Fruit fly (Drosophila melanogaster) Kc167 (cell line): ENCODE results near the gene CG34448.

ENCODE experiments used
- Myc ChIP-seq: fragments of >200 bp; optimal IDR thresholded peaks from 2 replicates; lab custom pipeline; 2017; ENCODE audit warnings: missing external identifiers
- Sin3A ChIP-seq: fragments of >200 bp; optimal IDR thresholded peaks from 2 replicates; lab custom pipeline; 2018; ENCODE audit warnings: missing external identifiers
- h ChIP-seq: fragments of >200 bp; optimal IDR thresholded peaks from 3 replicates; lab custom pipeline; 2018; ENCODE audit warnings: missing external identifiers
- insv ChIP-seq: fragments of >200 bp; optimal IDR thresholded peaks from 3 replicates; lab custom pipeline; 2018; ENCODE audit warnings: missing external identifiers
- psq ChIP-seq: fragments of >200 bp; optimal IDR thresholded peaks from 2 replicates; lab custom pipeline; 2017; ENCODE audit warnings: missing external identifiers
- ttk ChIP-seq: sonication (Bioruptor generic); optimal IDR thresholded peaks from 2 replicates; lab custom pipeline; 2017; ENCODE audit warnings: missing external identifiers

DNA sequence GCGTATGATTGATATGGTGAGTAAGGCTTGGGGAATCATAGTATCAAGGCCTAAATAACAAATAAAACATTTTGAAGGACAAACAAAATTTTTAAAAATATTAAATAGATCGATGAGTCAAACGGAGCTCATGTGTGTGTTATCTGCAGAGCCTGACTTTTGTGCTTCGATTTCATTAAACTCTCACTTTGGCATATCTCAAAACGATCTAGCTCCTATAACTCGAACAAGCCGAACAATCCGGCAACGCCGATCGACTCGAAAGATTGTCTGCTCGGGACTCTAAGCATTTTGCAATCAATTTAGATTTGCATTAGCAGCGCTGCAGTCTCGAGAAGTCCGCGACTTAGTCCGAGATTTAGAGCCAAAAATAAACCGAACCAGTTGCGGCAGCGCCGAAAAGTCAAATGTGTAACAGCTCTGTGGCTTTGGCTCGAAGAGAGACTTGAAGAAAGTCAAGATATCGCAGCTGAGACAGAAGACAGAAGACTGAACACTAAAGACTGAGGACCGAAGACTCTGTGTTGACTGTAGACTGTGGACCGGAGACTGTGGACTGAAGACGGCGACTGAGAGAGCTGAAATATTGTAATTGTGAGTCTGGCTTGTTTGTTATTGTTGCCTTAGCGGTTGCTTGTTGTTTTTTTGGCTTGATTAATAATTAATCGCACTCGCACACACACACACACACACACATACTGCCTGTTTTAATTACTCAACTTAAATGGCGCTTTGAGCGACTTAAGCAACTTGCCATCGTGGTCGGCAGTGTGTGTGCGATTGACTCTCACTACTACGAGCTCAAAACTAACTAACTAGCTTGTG is 9.8 kb upstream of the CG34448 start:
- no peak for TF ChIP-seq Myc
- TF ChIP-seq h (lab: Kevin White, UChicago) = no peak
- no peak for TF ChIP-seq Sin3A (lab: Kevin White, UChicago)
- no peak for TF ChIP-seq psq (lab: Kevin White, UChicago)
- TF ChIP-seq ttk (lab: Kevin White, UChicago) = no peak
- TF ChIP-seq insv (lab: Kevin White, UChicago) = no peak
